Fruit fly (Drosophila melanogaster) whole organism, pupa: ENCODE measurements around the gene arx.

ENCODE experiments used
- CG10348 ChIP-seq: fragments of 200-800 bp; sonication (Bioruptor generic); IDR thresholded peaks from 2 replicates; pipeline ENCODE4 v1.3.6; 2022; ENCODE audit warnings: missing biosample characterization, missing genetic modification characterization
- CG12605 ChIP-seq: fragments of 200-800 bp; sonication (Bioruptor generic); IDR thresholded peaks from 2 replicates; pipeline ENCODE4 v1.3.6; 2022; ENCODE audit warnings: missing biosample characterization, missing genetic modification characterization
- CG13204 ChIP-seq: fragments of 200-800 bp; sonication (Bioruptor generic); optimal IDR thresholded peaks from 2 replicates; lab custom pipeline; 2018; ENCODE audit warnings: missing biosample characterization, mild to moderate bottlenecking, missing genetic modification characterization, moderate library complexity
- CG14655 ChIP-seq: fragments of 200-800 bp; sonication (Bioruptor generic); optimal IDR thresholded peaks from 3 replicates; lab custom pipeline; 2017; ENCODE audit warnings: mild to moderate bottlenecking, missing biosample characterization, missing genetic modification reagents, missing genetic modification characterization
- CG15710 ChIP-seq: fragments of 200-800 bp; sonication (Bioruptor generic); optimal IDR thresholded peaks from 2 replicates; lab custom pipeline; 2018; ENCODE audit warnings: missing biosample characterization, mild to moderate bottlenecking, missing genetic modification characterization, moderate library complexity
- CG17806 ChIP-seq: fragments of 200-800 bp; sonication (Bioruptor generic); optimal IDR thresholded peaks from 2 replicates; lab custom pipeline; 2018; ENCODE audit warnings: missing biosample characterization, mild to moderate bottlenecking, missing genetic modification characterization, moderate library complexity
- CG32121 ChIP-seq: fragments of 200-800 bp; sonication (Bioruptor generic); IDR thresholded peaks from 2 replicates; pipeline ENCODE4 v1.3.6; 2022; ENCODE audit warnings: missing biosample characterization, missing genetic modification characterization
- CG34367 ChIP-seq: fragments of 200-800 bp; sonication (Bioruptor generic); optimal IDR thresholded peaks from 2 replicates; lab custom pipeline; 2018; ENCODE audit warnings: missing biosample characterization, mild to moderate bottlenecking, missing genetic modification characterization
- CG4496 ChIP-seq: fragments of 200-800 bp; sonication (Bioruptor generic); IDR thresholded peaks from 3 replicates; pipeline ENCODE4 v1.3.6; 2022; ENCODE audit warnings: missing biosample characterization, missing genetic modification characterization
- CG8159 ChIP-seq: fragments of 200-800 bp; sonication (Bioruptor generic); optimal IDR thresholded peaks from 3 replicates; lab custom pipeline; 2018; ENCODE audit warnings: missing biosample characterization, mild to moderate bottlenecking, missing genetic modification characterization, moderate library complexity
- CG8301 ChIP-seq: fragments of 200-800 bp; sonication (Bioruptor generic); optimal IDR thresholded peaks from 2 replicates; lab custom pipeline; 2018; ENCODE audit warnings: missing biosample characterization, mild to moderate bottlenecking, missing genetic modification characterization
- CG9948 ChIP-seq: fragments of 200-800 bp; sonication (Bioruptor generic); optimal IDR thresholded peaks from 2 replicates; lab custom pipeline; 2018; ENCODE audit warnings: missing biosample characterization, mild to moderate bottlenecking, missing genetic modification characterization, moderate library complexity
- D1 ChIP-seq: fragments of 200-800 bp; sonication (Bioruptor generic); optimal IDR thresholded peaks from 2 replicates; lab custom pipeline; 2018; ENCODE audit warnings: missing biosample characterization, mild to moderate bottlenecking, missing genetic modification characterization, moderate library complexity
- EcR ChIP-seq: fragments of 200-800 bp; sonication (Bioruptor generic); optimal IDR thresholded peaks from 3 replicates; lab custom pipeline; 2019; ENCODE audit warnings: missing biosample characterization, missing genetic modification characterization, mild to moderate bottlenecking, moderate library complexity, missing genetic modification reagents
- Ets98B ChIP-seq: fragments of 200-800 bp; sonication (Bioruptor generic); IDR thresholded peaks from 2 replicates; pipeline ENCODE4 v1.3.6; 2022; ENCODE audit warnings: missing biosample characterization, missing genetic modification characterization
- Pif1A ChIP-seq: fragments of 200-800 bp; sonication (Bioruptor generic); optimal IDR thresholded peaks from 3 replicates; lab custom pipeline; 2016; ENCODE audit warnings: missing biosample characterization, missing genetic modification characterization
- Pif1B ChIP-seq: fragments of 200-800 bp; sonication (Bioruptor generic); optimal IDR thresholded peaks from 3 replicates; lab custom pipeline; 2016; ENCODE audit warnings: missing biosample characterization, missing genetic modification characterization
- Snoo ChIP-seq: fragments of 200-800 bp; sonication (Bioruptor generic); optimal IDR thresholded peaks from 3 replicates; lab custom pipeline; 2017; ENCODE audit warnings: missing biosample characterization, mild to moderate bottlenecking, missing genetic modification characterization, inconsistent platforms
- fd96Ca ChIP-seq: fragments of 200-800 bp; sonication (Bioruptor generic); IDR thresholded peaks from 3 replicates; pipeline ENCODE4 v1.3.6; 2022; ENCODE audit warnings: missing biosample characterization, missing genetic modification characterization
- gl ChIP-seq: fragments of 200-800 bp; sonication (Bioruptor generic); optimal IDR thresholded peaks from 2 replicates; lab custom pipeline; 2018; ENCODE audit warnings: missing biosample characterization, mild to moderate bottlenecking, missing genetic modification characterization
- rn ChIP-seq: fragments of 200-800 bp; sonication (Bioruptor generic); IDR thresholded peaks from 2 replicates; pipeline ENCODE4 v1.3.6; 2022; ENCODE audit warnings: missing biosample characterization, missing genetic modification characterization

The arx gene

DNA sequence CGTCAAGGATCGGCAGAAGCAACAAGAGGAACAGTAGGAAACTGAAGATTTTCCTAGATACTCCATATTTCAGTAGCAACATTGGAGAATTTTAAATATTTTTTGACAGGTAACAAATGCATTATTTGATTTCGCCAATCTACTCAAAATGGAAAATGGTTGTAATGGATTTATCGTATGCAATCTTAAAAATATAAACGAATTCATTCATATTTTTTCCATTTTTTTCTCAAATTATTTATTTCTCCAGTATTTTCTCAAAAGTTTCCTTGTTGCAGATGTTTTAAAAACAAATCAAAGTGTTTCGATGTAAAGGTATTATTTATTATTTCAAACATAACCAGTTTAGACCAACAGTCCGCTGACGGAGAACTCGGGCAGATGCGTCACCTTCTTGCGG is 18.9 kb upstream of the arx start, which contains the start of gene CG18223:
TSS of gene CG18223 (minus strand) at position 101 of the 400 bp plus-strand sequence.
- TF ChIP-seq Pif1A (GFP tag; lab: Kevin White, UChicago) (no peak), CG17806 (tag; lab: Kevin White, UChicago) (no peak), CG32121 (GFP tag; lab: Robert Waterston, UW) (no peak), fd96Ca (GFP tag; lab: Robert Waterston, UW) (no peak), D1 (no peak), CG15710 (tag; lab: Kevin White, UChicago) (no peak), rn (GFP tag; lab: Robert Waterston, UW) (no peak), CG13204 (GFP tag; lab: Kevin White, UChicago) (no peak), CG8159 (tag; lab: Kevin White, UChicago) (no peak), CG34367 (tag; lab: Kevin White, UChicago) (no peak), CG14655 (GFP tag; lab: Kevin White, UChicago) (no peak), CG8301 (tag; lab: Kevin White, UChicago) (no peak), Ets98B (no peak), CG9948 (no peak), CG4496 (no peak), gl (tag; lab: Kevin White, UChicago) (no peak), CG12605 (GFP tag; lab: Robert Waterston, UW) (no peak), CG10348 (GFP tag; lab: Robert Waterston, UW) (no peak), Pif1B (no peak)

DNA sequence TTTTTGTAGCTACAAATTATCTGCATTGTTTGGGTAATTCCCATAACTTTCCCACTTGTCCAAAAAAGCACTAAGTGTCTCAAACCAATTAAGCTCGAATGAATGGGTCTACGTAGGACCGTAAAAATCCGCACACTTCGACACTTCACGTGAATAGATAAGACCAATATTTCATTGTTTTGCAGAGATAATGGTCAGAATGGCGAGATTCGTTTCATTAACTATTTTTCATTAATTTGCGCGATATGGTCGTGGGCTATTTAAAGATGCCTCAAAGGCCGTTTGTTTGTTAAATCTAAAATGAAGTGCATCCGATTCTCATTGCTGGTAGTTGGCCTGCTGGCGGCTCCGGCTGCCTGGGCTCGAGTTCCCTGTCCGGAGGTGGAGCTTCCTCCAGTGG is 15.9 kb upstream of the arx start, which contains the start of gene CG6839:
TSS of gene CG6839 (plus strand) at position 301 of the 400 bp plus-strand sequence.
- TF ChIP-seq CG8159 (tag; lab: Kevin White, UChicago) (no peak), Ets98B (no peak), CG17806 (tag; lab: Kevin White, UChicago) (no peak), CG15710 (tag; lab: Kevin White, UChicago) (no peak), CG13204 (GFP tag; lab: Kevin White, UChicago) (no peak), gl (tag; lab: Kevin White, UChicago) (no peak), CG12605 (GFP tag; lab: Robert Waterston, UW) (no peak), CG8301 (tag; lab: Kevin White, UChicago) (no peak), CG4496 (no peak), EcR (GFP tag; lab: Kevin White, UChicago) (no peak), CG32121 (GFP tag; lab: Robert Waterston, UW) (no peak), Pif1B (no peak), fd96Ca (GFP tag; lab: Robert Waterston, UW) (no peak)

DNA sequence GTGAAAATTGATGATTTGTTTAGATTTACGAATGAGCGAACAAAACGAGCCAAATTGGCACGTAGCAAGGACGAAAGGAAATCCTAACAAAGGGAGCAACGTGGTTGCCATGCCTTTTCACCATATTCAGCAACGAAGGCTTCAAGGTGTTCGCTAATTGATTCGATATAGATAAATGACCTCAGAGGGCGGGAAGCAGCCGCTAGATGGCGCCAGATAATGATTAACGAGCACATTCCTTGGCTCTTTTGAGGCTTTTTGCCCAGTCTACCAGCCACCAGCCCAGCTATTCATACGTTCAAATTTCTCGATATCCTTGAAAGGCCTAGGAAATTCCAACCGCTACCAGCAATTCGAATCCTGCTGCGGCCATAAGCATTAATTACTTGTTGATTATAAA is 15.1 kb upstream of the arx start:
- TF ChIP-seq rn (GFP tag; lab: Robert Waterston, UW) (no peak), CG13204 (GFP tag; lab: Kevin White, UChicago) (no peak), CG9948 (no peak), Pif1A (GFP tag; lab: Kevin White, UChicago) (no peak), CG8159 (tag; lab: Kevin White, UChicago) (no peak), CG4496 (no peak), CG10348 (GFP tag; lab: Robert Waterston, UW) (no peak), CG34367 (tag; lab: Kevin White, UChicago) (no peak), CG15710 (tag; lab: Kevin White, UChicago) (no peak), Ets98B (no peak), CG32121 (GFP tag; lab: Robert Waterston, UW) (no peak)
- TF ChIP-seq, all 21 proteins: peak for 0

DNA sequence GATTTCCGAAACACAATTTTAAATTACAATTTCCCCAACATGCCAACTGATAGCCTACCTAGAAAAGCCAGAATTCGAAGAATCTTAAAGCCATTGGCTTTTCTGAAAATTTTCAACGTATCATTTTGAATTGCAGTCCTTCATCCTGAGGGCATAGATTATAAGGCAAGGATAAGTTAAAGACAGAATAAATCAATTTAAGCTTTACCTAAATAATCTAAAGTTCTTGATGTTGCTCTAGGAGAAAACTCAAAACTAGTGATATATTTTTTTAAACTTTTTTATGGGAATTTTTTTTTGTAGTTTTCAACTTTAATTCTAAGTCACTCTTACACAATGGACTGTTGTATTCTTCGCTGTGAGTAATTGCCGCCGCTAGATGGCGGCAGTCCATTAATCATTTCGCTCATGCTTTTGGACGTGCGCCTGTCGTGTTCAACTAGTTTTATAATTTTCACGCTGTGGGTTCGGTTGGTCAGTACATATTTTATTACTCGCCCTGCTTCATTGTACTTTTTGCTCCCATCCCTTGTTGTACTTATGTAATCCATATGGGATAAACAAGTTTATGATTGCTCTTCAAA is 12.8 kb upstream of the arx start, which contains the start of gene COX6AL2:
TSS of gene COX6AL2 (minus strand) at position 51 of the 584 bp plus-strand sequence.
- TF ChIP-seq CG8159 (tag; lab: Kevin White, UChicago) (no peak), fd96Ca (GFP tag; lab: Robert Waterston, UW) (no peak), CG4496 (no peak), CG14655 (GFP tag; lab: Kevin White, UChicago) (no peak), Ets98B (no peak), CG10348 (GFP tag; lab: Robert Waterston, UW) (no peak), CG13204 (GFP tag; lab: Kevin White, UChicago) (no peak), CG15710 (tag; lab: Kevin White, UChicago) (no peak), CG12605 (GFP tag; lab: Robert Waterston, UW) (no peak), CG34367 (tag; lab: Kevin White, UChicago) (no peak)

DNA sequence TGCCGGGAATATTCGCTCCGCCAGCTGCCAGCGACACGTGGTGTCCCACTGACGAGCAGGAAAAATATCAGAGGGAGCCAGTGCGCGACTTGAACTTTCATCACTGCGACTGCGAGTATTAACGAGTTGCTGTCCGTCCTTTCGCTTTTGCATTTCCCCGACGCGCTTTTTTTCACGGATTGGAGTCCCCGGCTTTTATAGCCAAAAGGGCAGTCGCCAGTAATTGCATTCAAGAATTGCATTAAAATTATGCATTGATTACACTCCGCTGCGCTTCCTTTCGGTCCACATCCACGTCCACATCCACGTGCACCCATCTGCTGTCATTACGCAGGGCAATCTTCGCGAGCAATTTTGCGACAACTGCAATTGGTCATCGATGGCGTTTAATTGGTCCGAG is 9.7 kb upstream of the arx start, which contains the start of gene Ir75d:
TSS of gene Ir75d (minus strand) at position 101 of the 400 bp plus-strand sequence.
- TF ChIP-seq rn (GFP tag; lab: Robert Waterston, UW) (no peak), Pif1A (GFP tag; lab: Kevin White, UChicago) (no peak), CG32121 (GFP tag; lab: Robert Waterston, UW) (no peak), CG14655 (GFP tag; lab: Kevin White, UChicago) (no peak), CG13204 (GFP tag; lab: Kevin White, UChicago) (no peak), CG4496 (no peak), CG8301 (tag; lab: Kevin White, UChicago) (no peak), CG8159 (tag; lab: Kevin White, UChicago) (no peak), Snoo (tag; lab: Kevin White, UChicago) (no peak), CG12605 (GFP tag; lab: Robert Waterston, UW) (no peak), Pif1B (no peak), CG17806 (tag; lab: Kevin White, UChicago) (no peak), CG34367 (tag; lab: Kevin White, UChicago) (no peak), CG15710 (tag; lab: Kevin White, UChicago) (no peak), EcR (GFP tag; lab: Kevin White, UChicago) (no peak), Ets98B (no peak), D1 (no peak)
